Worm (Caenorhabditis elegans) whole organism, L4/young adult: ENCODE measurements around the gene exos-4.1.

Experiments
- W03F9.2 ChIP-seq: fragments of 150-350 bp; optimal IDR thresholded peaks from 2 replicates; lab custom pipeline; 2014; ENCODE audit warnings: missing biosample characterization, missing genetic modification characterization
- dao-5 ChIP-seq: sonication (generic microtip); optimal IDR thresholded peaks from 2 replicates; lab custom pipeline; 2016; ENCODE audit warnings: missing genotype, missing genetic modification characterization, moderate library complexity, missing compliant biosample characterization
- him-1 ChIP-seq: sonication (generic microtip); optimal IDR thresholded peaks from 2 replicates; lab custom pipeline; 2016; ENCODE audit warnings: missing genotype, missing genetic modification reagents, missing genetic modification characterization, missing compliant biosample characterization

exos-4.1 gene

ce11 chrIV:13100415-13100814 is 1.6 kb downstream of the exos-4.1 start, which contains the start of gene fask-1:
Gene fask-1 (plus strand): TSS chrIV:13100715.
- TF ChIP-seq dao-5 (tag; lab: Kevin White, UChicago) (no peak), W03F9.2 (tag; lab: Kevin White, UChicago) (no peak), him-1 (tag; lab: Kevin White, UChicago) (no peak)

ce11 chrIV:13104900-13105299 is 6.1 kb downstream of the exos-4.1 start, which contains the start of gene rde-11:
Gene rde-11 (plus strand): TSS chrIV:13105200.
- TF ChIP-seq dao-5 (tag; lab: Kevin White, UChicago) = no peak
- no peak for TF ChIP-seq him-1 (tag; lab: Kevin White, UChicago)
- no peak for TF ChIP-seq W03F9.2 (tag; lab: Kevin White, UChicago)

ce11 chrIV:13107359-13107758 is 8.6 kb downstream of the exos-4.1 start, which contains the start of gene B0564.2:
Gene B0564.2 (plus strand): TSS chrIV:13107659.
- no peak for TF ChIP-seq him-1 (tag; lab: Kevin White, UChicago)

ce11 chrIV:13108430-13108829 is 9.6 kb downstream of the exos-4.1 start:
- no peak for TF ChIP-seq W03F9.2 (tag; lab: Kevin White, UChicago)
- no peak for TF ChIP-seq him-1 (tag; lab: Kevin White, UChicago)
- no peak for TF ChIP-seq dao-5 (tag; lab: Kevin White, UChicago)

- TF ChIP-seq W03F9.2 (tag; lab: Kevin White, UChicago) (no peak), dao-5 (tag; lab: Kevin White, UChicago) (no peak), him-1 (tag; lab: Kevin White, UChicago) (no peak)
Measured at ce11 chrIV:13109751-13110150, 11.0 kb downstream of the exos-4.1 start, which contains the start of gene best-1. Gene best-1 (minus strand): TSS chrIV:13109779.

- TF ChIP-seq dao-5 (tag; lab: Kevin White, UChicago) = no peak
- no peak for TF ChIP-seq him-1 (tag; lab: Kevin White, UChicago)
- TF ChIP-seq W03F9.2 (tag; lab: Kevin White, UChicago) = no peak
Measured at ce11 chrIV:13110876-13111275, 12.1 kb downstream of the exos-4.1 start.

ce11 chrIV:13112982-13113381 is 14.2 kb downstream of the exos-4.1 start, which contains the start of gene best-2:
Gene best-2 (minus strand): TSS chrIV:13113082.
- TF ChIP-seq him-1 (tag; lab: Kevin White, UChicago) (no peak), dao-5 (tag; lab: Kevin White, UChicago) (no peak), W03F9.2 (tag; lab: Kevin White, UChicago) (no peak)

- TF ChIP-seq him-1 (tag; lab: Kevin White, UChicago) (no peak), W03F9.2 (tag; lab: Kevin White, UChicago) (no peak), dao-5 (tag; lab: Kevin White, UChicago) (no peak)
Measured at ce11 chrIV:13116679-13117078, 17.9 kb downstream of the exos-4.1 start.

- TF ChIP-seq him-1 (tag; lab: Kevin White, UChicago) (no peak), W03F9.2 (tag; lab: Kevin White, UChicago) (no peak), dao-5 (tag; lab: Kevin White, UChicago) (no peak)
Measured at ce11 chrIV:13118794-13119193, 20.0 kb downstream of the exos-4.1 start, which contains the start of gene unc-30. Gene unc-30 (plus strand): TSS chrIV:13118977.

- TF ChIP-seq dao-5 (tag; lab: Kevin White, UChicago) (no peak), him-1 (tag; lab: Kevin White, UChicago) (no peak), W03F9.2 (tag; lab: Kevin White, UChicago) (no peak)
Measured at ce11 chrIV:13121396-13121795, 22.6 kb downstream of the exos-4.1 start.

ce11 chrIV:13125999-13126398 is 27.2 kb downstream of the exos-4.1 start:
- TF ChIP-seq dao-5 (tag; lab: Kevin White, UChicago) (no peak), him-1 (tag; lab: Kevin White, UChicago) (no peak), W03F9.2 (tag; lab: Kevin White, UChicago) (no peak)

- TF ChIP-seq W03F9.2 (tag; lab: Kevin White, UChicago) (no peak), him-1 (tag; lab: Kevin White, UChicago) (no peak), dao-5 (tag; lab: Kevin White, UChicago) (no peak)
Measured at ce11 chrIV:13127720-13128119, 28.9 kb downstream of the exos-4.1 start.

- TF ChIP-seq W03F9.2 (tag; lab: Kevin White, UChicago) (no peak), him-1 (tag; lab: Kevin White, UChicago) (no peak), dao-5 (tag; lab: Kevin White, UChicago) (no peak)
Measured at ce11 chrIV:13142254-13142653, 43.5 kb downstream of the exos-4.1 start, which contains the start of gene spe-43. Gene spe-43 (minus strand): TSS chrIV:13142354.

- TF ChIP-seq W03F9.2 (tag; lab: Kevin White, UChicago) = no peak
- no peak for TF ChIP-seq dao-5 (tag; lab: Kevin White, UChicago)
- no peak for TF ChIP-seq him-1 (tag; lab: Kevin White, UChicago)
Measured at ce11 chrIV:13149276-13149675, 50.5 kb downstream of the exos-4.1 start, which contains the start of gene nlp-79. Gene nlp-79 (plus strand): TSS chrIV:13149576.
